Fruit fly (Drosophila melanogaster) whole organism, embryonic: Measurements from ENCODE around the gene CG12661.

ENCODE experiments used
- CG10274 ChIP-seq: fragments of 200-800 bp; sonication (Bioruptor generic); optimal IDR thresholded peaks from 3 replicates; lab custom pipeline; 2017; ENCODE audit warnings: missing biosample characterization, mild to moderate bottlenecking, missing genetic modification characterization
- CG10565 ChIP-seq: fragments of 200-800 bp; sonication (Bioruptor generic); optimal IDR thresholded peaks from 3 replicates; lab custom pipeline; 2016; ENCODE audit warnings: missing biosample characterization, mild to moderate bottlenecking, missing genetic modification characterization
- CG11696 ChIP-seq: fragments of 200-800 bp; sonication (Bioruptor generic); IDR thresholded peaks from 2 replicates; pipeline ENCODE4 v1.3.6; 2022; ENCODE audit warnings: missing biosample characterization, missing genetic modification characterization
- CG12744 ChIP-seq: fragments of 200-800 bp; sonication (Bioruptor generic); optimal IDR thresholded peaks from 2 replicates; lab custom pipeline; 2016; ENCODE audit warnings: missing biosample characterization, missing genetic modification characterization
- CG14710 ChIP-seq: fragments of 200-800 bp; sonication (Bioruptor generic); optimal IDR thresholded peaks from 3 replicates; lab custom pipeline; 2019; ENCODE audit warnings: missing biosample characterization, mild to moderate bottlenecking, missing genetic modification characterization, moderate library complexity
- CG15269 ChIP-seq: fragments of 200-800 bp; sonication (Bioruptor generic); optimal IDR thresholded peaks from 2 replicates; lab custom pipeline; 2018; ENCODE audit warnings: missing biosample characterization, mild to moderate bottlenecking, missing genetic modification characterization, moderate library complexity
- CG15514 ChIP-seq: fragments of 200-800 bp; sonication (Bioruptor generic); optimal IDR thresholded peaks from 3 replicates; lab custom pipeline; 2017; ENCODE audit warnings: missing biosample characterization, missing genetic modification characterization, mild to moderate bottlenecking, moderate library complexity, missing genetic modification reagents
- CG2202 ChIP-seq: fragments of 200-800 bp; sonication (Bioruptor generic); optimal IDR thresholded peaks from 2 replicates; lab custom pipeline; 2018; ENCODE audit warnings: missing biosample characterization, mild to moderate bottlenecking, missing genetic modification characterization
- CG31441 ChIP-seq: fragments of 200-800 bp; sonication (Bioruptor generic); IDR thresholded peaks from 2 replicates; pipeline ENCODE4 v1.3.6; 2022; ENCODE audit warnings: missing biosample characterization, missing genetic modification characterization
- CG3838 ChIP-seq: fragments of 200-800 bp; sonication (Bioruptor generic); optimal IDR thresholded peaks from 3 replicates; lab custom pipeline; 2016; ENCODE audit warnings: missing biosample characterization, missing genetic modification characterization
- CG4282 ChIP-seq: fragments of 200-800 bp; sonication (Bioruptor generic); optimal IDR thresholded peaks from 2 replicates; lab custom pipeline; 2016; ENCODE audit warnings: missing biosample characterization, missing genetic modification characterization
- CG4424 ChIP-seq: fragments of 200-800 bp; sonication (Bioruptor generic); optimal IDR thresholded peaks from 3 replicates; lab custom pipeline; 2016; ENCODE audit warnings: missing biosample characterization, missing genetic modification characterization
- CG6683 ChIP-seq: fragments of 200-800 bp; sonication (Bioruptor generic); optimal IDR thresholded peaks from 2 replicates; lab custom pipeline; 2017; ENCODE audit warnings: missing biosample characterization, mild to moderate bottlenecking, missing genetic modification characterization, missing genetic modification reagents
- CG6689 ChIP-seq: fragments of 200-800 bp; sonication (Bioruptor generic); IDR thresholded peaks from 2 replicates; pipeline ENCODE4 v1.3.6; 2022; ENCODE audit warnings: missing biosample characterization, missing genetic modification characterization
- CG7745 ChIP-seq: fragments of 200-800 bp; sonication (Bioruptor generic); optimal IDR thresholded peaks from 2 replicates; lab custom pipeline; 2018; ENCODE audit warnings: missing biosample characterization, mild to moderate bottlenecking, missing genetic modification characterization, moderate library complexity
- CG8089 ChIP-seq: fragments of 200-800 bp; sonication (Bioruptor generic); optimal IDR thresholded peaks from 3 replicates; lab custom pipeline; 2016; ENCODE audit warnings: missing biosample characterization, missing genetic modification characterization
- Chrac-16 ChIP-seq: fragments of 200-800 bp; sonication (Bioruptor generic); optimal IDR thresholded peaks from 3 replicates; lab custom pipeline; 2016; ENCODE audit warnings: missing biosample characterization, missing genetic modification characterization
- Doc3 ChIP-seq: fragments of 200-800 bp; sonication (Bioruptor generic); IDR thresholded peaks from 3 replicates; pipeline ENCODE4 v1.3.6; 2022; ENCODE audit warnings: missing biosample characterization, missing genetic modification characterization; ENCODE audit not compliant: partially characterized antibody
- Gug ChIP-seq: fragments of 200-800 bp; sonication (Bioruptor generic); IDR thresholded peaks from 4 replicates; pipeline ENCODE4 v1.3.6; 2022; ENCODE audit warnings: missing biosample characterization, missing genetic modification characterization
- Hr3 ChIP-seq: fragments of 200-800 bp; sonication (Bioruptor generic); optimal IDR thresholded peaks from 3 replicates; lab custom pipeline; 2016; ENCODE audit warnings: missing biosample characterization, missing genetic modification characterization
- Jarid2 ChIP-seq: fragments of 200-800 bp; sonication (Bioruptor generic); optimal IDR thresholded peaks from 3 replicates; lab custom pipeline; 2017; ENCODE audit warnings: mild to moderate bottlenecking, missing biosample characterization, missing genetic modification reagents, missing genetic modification characterization
- NC2α ChIP-seq: fragments of 200-800 bp; sonication (Bioruptor generic); optimal IDR thresholded peaks from 2 replicates; lab custom pipeline; 2016; ENCODE audit warnings: missing biosample characterization, missing genetic modification characterization
- NC2β ChIP-seq: fragments of 200-800 bp; sonication (Bioruptor generic); optimal IDR thresholded peaks from 2 replicates; lab custom pipeline; 2016; ENCODE audit warnings: missing biosample characterization, missing genetic modification characterization
- Nf-YA ChIP-seq: fragments of 200-800 bp; sonication (Bioruptor generic); IDR thresholded peaks from 2 replicates; pipeline ENCODE4 v1.3.6; 2022; ENCODE audit warnings: missing biosample characterization, missing genetic modification characterization
- Oli ChIP-seq: fragments of 200-800 bp; sonication (Bioruptor generic); optimal IDR thresholded peaks from 2 replicates; lab custom pipeline; 2018; ENCODE audit warnings: missing biosample characterization, mild to moderate bottlenecking, missing genetic modification characterization, moderate library complexity
- Optix ChIP-seq: fragments of 200-800 bp; sonication (Bioruptor generic); IDR thresholded peaks from 3 replicates; pipeline ENCODE4 v1.3.6; 2022; ENCODE audit warnings: missing biosample characterization, missing genetic modification characterization
- Scr ChIP-seq: fragments of 200-800 bp; sonication (Bioruptor generic); IDR thresholded peaks from 2 replicates; pipeline ENCODE4 v1.3.6; 2022; ENCODE audit warnings: missing biosample characterization, missing genetic modification characterization; ENCODE audit not compliant: partially characterized antibody
- Sin3A ChIP-seq: fragments of >200 bp; optimal IDR thresholded peaks from 2 replicates; lab custom pipeline; 2018
- Stat92E ChIP-seq, 3 experiments: fragments of >200 bp in 2 of 3; fragments of 200-800 bp in 1 of 3; sonication (Bioruptor generic) in 1 of 3; optimal IDR thresholded peaks; 2 replicates each; lab custom pipeline; 2017 to 2019; ENCODE audit warnings: missing biosample characterization in 3 of 3, missing genetic modification characterization in 3 of 3, mild to moderate bottlenecking in 1 of 3, moderate library complexity in 1 of 3
- Xrp1 ChIP-seq: fragments of 200-800 bp; sonication (Bioruptor generic); IDR thresholded peaks from 2 replicates; pipeline ENCODE4 v1.3.6; 2022; ENCODE audit warnings: missing biosample characterization, missing genetic modification characterization
- chinmo ChIP-seq: fragments of 200-800 bp; sonication (Bioruptor generic); IDR thresholded peaks from 4 replicates; pipeline ENCODE4 v1.3.6; 2022; ENCODE audit warnings: missing biosample characterization, missing genetic modification characterization; ENCODE audit not compliant: partially characterized antibody
- croc ChIP-seq: fragments of 200-800 bp; sonication (Bioruptor generic); conservative IDR thresholded peaks from 3 replicates; pipeline ENCODE4 v1.3.6; 2022; ENCODE audit warnings: missing biosample characterization, missing genetic modification characterization
- crp ChIP-seq, 2 experiments: fragments of 200-800 bp; sonication (Bioruptor generic); optimal IDR thresholded peaks; 2 replicates in 1 of 2; 3 replicates in 1 of 2; lab custom pipeline; 2017; ENCODE audit warnings: missing biosample characterization in 2 of 2, missing genetic modification characterization in 2 of 2, mild to moderate bottlenecking in 1 of 2, moderate library complexity in 1 of 2
- ewg ChIP-seq: fragments of 200-800 bp; sonication (Bioruptor generic); optimal IDR thresholded peaks from 3 replicates; lab custom pipeline; 2017; ENCODE audit warnings: mild to moderate bottlenecking, missing biosample characterization, missing genetic modification reagents, missing genetic modification characterization
- exex ChIP-seq: fragments of 200-800 bp; sonication (Bioruptor generic); optimal IDR thresholded peaks from 4 replicates; lab custom pipeline; 2018; ENCODE audit warnings: missing biosample characterization, mild to moderate bottlenecking, missing genetic modification characterization, moderate library complexity
- hbn ChIP-seq: fragments of 200-800 bp; sonication (Bioruptor generic); IDR thresholded peaks from 2 replicates; pipeline ENCODE4 v1.3.6; 2022; ENCODE audit warnings: missing biosample characterization, missing genetic modification characterization; ENCODE audit not compliant: partially characterized antibody
- inv ChIP-seq: fragments of 200-800 bp; sonication (Bioruptor generic); IDR thresholded peaks from 2 replicates; pipeline ENCODE4 v1.3.6; 2022; ENCODE audit warnings: missing biosample characterization, missing genetic modification characterization; ENCODE audit not compliant: partially characterized antibody
- jigr1 ChIP-seq: fragments of 200-800 bp; sonication (Bioruptor generic); IDR thresholded peaks from 3 replicates; pipeline ENCODE4 v1.3.6; 2022; ENCODE audit warnings: missing biosample characterization, missing genetic modification characterization
- lab ChIP-seq: fragments of 200-800 bp; sonication (Bioruptor generic); optimal IDR thresholded peaks from 3 replicates; lab custom pipeline; 2017; ENCODE audit warnings: missing biosample characterization, missing genetic modification characterization, mild to moderate bottlenecking, moderate library complexity, missing genetic modification reagents
- nerfin-2 ChIP-seq: fragments of 200-800 bp; sonication (Bioruptor generic); IDR thresholded peaks from 2 replicates; pipeline ENCODE4 v1.3.6; 2022; ENCODE audit warnings: missing biosample characterization, missing genetic modification characterization; ENCODE audit not compliant: partially characterized antibody
- org-1 ChIP-seq: fragments of 200-800 bp; sonication (Bioruptor generic); optimal IDR thresholded peaks from 2 replicates; lab custom pipeline; 2017; ENCODE audit warnings: missing biosample characterization, missing genetic modification characterization
- otp ChIP-seq: fragments of 200-800 bp; sonication (Bioruptor generic); IDR thresholded peaks from 3 replicates; pipeline ENCODE4, ENCODE4 v1.3.6; 2022; ENCODE audit warnings: missing biosample characterization, missing genetic modification characterization
- pan ChIP-seq, 4 experiments: fragments of >200 bp in 3 of 4; fragments of 200-800 bp in 1 of 4; sonication (Bioruptor generic) in 1 of 4; optimal IDR thresholded peaks in 3 of 4; IDR thresholded peaks in 1 of 4; 2 replicates each; pipeline versions ENCODE4 v1.3.6 to Lab custom; 2017 to 2022; ENCODE audit warnings: missing biosample characterization in 2 of 4, missing genetic modification characterization in 2 of 4, mixed read lengths in 1 of 4
- psq ChIP-seq: fragments of 200-800 bp; sonication (Bioruptor generic); optimal IDR thresholded peaks from 2 replicates; lab custom pipeline; 2017; ENCODE audit warnings: missing biosample characterization, missing genetic modification characterization
- sens-2 ChIP-seq: fragments of 200-800 bp; sonication (Bioruptor generic); IDR thresholded peaks from 2 replicates; pipeline ENCODE4 v1.3.6; 2022; ENCODE audit warnings: missing biosample characterization, missing genetic modification characterization
- sim ChIP-seq: fragments of 200-800 bp; sonication (Bioruptor generic); IDR thresholded peaks from 2 replicates; pipeline ENCODE4 v1.3.6; 2022; ENCODE audit warnings: missing biosample characterization, missing genetic modification characterization
- sima ChIP-seq: fragments of 200-800 bp; sonication (Bioruptor generic); optimal IDR thresholded peaks from 2 replicates; lab custom pipeline; 2016; ENCODE audit warnings: missing biosample characterization, missing genetic modification characterization
- twi ChIP-seq: fragments of 200-800 bp; optimal IDR thresholded peaks from 2 replicates; lab custom pipeline; 2019; ENCODE audit warnings: missing biosample characterization, mild to moderate bottlenecking, missing genetic modification characterization, moderate library complexity

CG12661 gene

DNA sequence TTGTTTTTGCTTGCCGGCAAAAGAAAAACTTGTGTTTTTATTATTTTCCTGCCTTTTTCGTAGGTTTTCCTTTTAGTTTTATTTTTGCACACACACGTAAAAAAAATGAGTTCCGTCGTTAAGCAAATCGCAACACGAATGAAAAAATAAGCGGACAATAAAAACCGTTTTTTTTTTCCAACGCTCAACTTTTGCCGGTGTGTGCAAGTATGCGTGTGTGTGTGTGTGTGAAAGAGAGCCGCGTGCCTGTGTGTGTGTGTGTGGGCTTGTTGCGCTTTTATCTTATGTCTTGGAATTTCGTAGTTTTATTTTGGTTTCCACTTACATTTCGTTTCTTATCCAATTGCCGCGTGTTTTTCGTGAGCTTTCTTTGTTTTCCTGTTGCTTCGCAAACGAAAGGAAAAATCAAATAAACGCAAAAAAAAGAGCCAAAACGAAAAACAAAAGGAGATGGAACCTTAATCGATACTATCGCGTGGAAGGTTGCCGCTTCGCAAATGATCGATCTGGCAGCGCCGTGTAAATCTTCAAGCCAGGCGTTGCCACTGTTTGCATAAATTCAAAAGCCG, 25.5 kb downstream of the CG12661 start, which contains the start of gene Moe (continued):
- TF ChIP-seq Chrac-16 (GFP tag; lab: Kevin White, UChicago), result peak; percentile 30
- TF ChIP-seq CG6689, result peak; percentile 35; the same call in 1 of the 2 replicates
- TF ChIP-seq nerfin-2 (GFP tag; lab: Robert Waterston, UW), result peak; percentile 40; the same call in 1 of the 2 replicates
- no peak for TF ChIP-seq CG10565 (GFP tag; lab: Kevin White, UChicago)
- TF ChIP-seq Nf-YA, result no peak
- TF ChIP-seq inv (GFP tag; lab: Robert Waterston, UW), result peak; percentile 75
- TF ChIP-seq CG14710, result peak; percentile 62
- TF ChIP-seq ewg (GFP tag; lab: Kevin White, UChicago), result no peak
- 0 out of 2 replicates have a peak, but pooled peaks have one; percentile 20 for TF ChIP-seq CG11696 (GFP tag; lab: Robert Waterston, UW)
- TF ChIP-seq CG2202 (tag; lab: Kevin White, UChicago), result no peak
- no peak for TF ChIP-seq exex (tag; lab: Kevin White, UChicago)
- no peak for TF ChIP-seq sima
- TF ChIP-seq CG4282, result peak; percentile 71
- no peak for TF ChIP-seq CG12744 (GFP tag; lab: Kevin White, UChicago)
- peak; percentile 25; the same call in 1 of the 2 replicates for TF ChIP-seq Xrp1 (GFP tag; lab: Robert Waterston, UW)
- no peak for TF ChIP-seq Stat92E (GFP tag; optimal IDR thresholded peaks at IDR 0.05; lab: Kevin White, UChicago)
- peak; percentile 26 for TF ChIP-seq NC2β (GFP tag; lab: Kevin White, UChicago)
- TF ChIP-seq CG31441, result 0 out of 2 replicates have a peak, but pooled peaks have one; percentile 19
- peak; percentile 78 for TF ChIP-seq hbn (GFP tag; lab: Robert Waterston, UW)
- TF ChIP-seq CG3838 (GFP tag; lab: Kevin White, UChicago), result no peak
- TF ChIP-seq croc (GFP tag; lab: Robert Waterston, UW), result no peak
- TF ChIP-seq Gug (GFP tag; lab: Robert Waterston, UW), result peak; percentile 87; the same call in 3 of the 4 replicates
- no peak for TF ChIP-seq CG10274 (GFP tag; lab: Kevin White, UChicago)
- TF ChIP-seq chinmo (GFP tag; lab: Robert Waterston, UW), result 0 out of 4 replicates have a peak, but pooled peaks have one; percentile 41
- TF ChIP-seq Hr3 (GFP tag; lab: Kevin White, UChicago), result peak; percentile 62
- TF ChIP-seq sens-2 (GFP tag; lab: Robert Waterston, UW), result peak; percentile 32; the same call in 1 of the 2 replicates
- TF ChIP-seq Sin3A (lab: Kevin White, UChicago), result peak; percentile 42
- peak; percentile 68 for TF ChIP-seq psq (GFP tag; lab: Kevin White, UChicago)
- no peak for TF ChIP-seq CG7745 (tag; lab: Kevin White, UChicago)
- peak; percentile 83 for TF ChIP-seq Scr
- no peak for TF ChIP-seq pan (optimal IDR thresholded peaks at IDR 0.05; lab: Kevin White, UChicago)
- TF ChIP-seq pan (GFP tag; optimal IDR thresholded peaks at IDR 0.05 in 1 of 2, IDR thresholded peaks at IDR 0.05 in 1 of 2), result peak in 1 of 2 experiments; percentile 47
- TF ChIP-seq crp (GFP tag; optimal IDR thresholded peaks at IDR 0.05; lab: Kevin White, UChicago), result peak in 1 of 2 experiments; percentile 75
- no peak for TF ChIP-seq jigr1
- TF ChIP-seq lab (GFP tag; lab: Kevin White, UChicago), result peak; percentile 47
- no peak for TF ChIP-seq CG6683
- peak; percentile 75 for TF ChIP-seq Doc3 (GFP tag; lab: Robert Waterston, UW)
- TF ChIP-seq Jarid2 (GFP tag; lab: Kevin White, UChicago), result no peak
- no peak for TF ChIP-seq Oli (tag; lab: Kevin White, UChicago)
- peak; percentile 36 for TF ChIP-seq CG15269 (tag; lab: Kevin White, UChicago)
- peak; percentile 47 for TF ChIP-seq CG15514 (GFP tag; lab: Kevin White, UChicago)
- TF ChIP-seq org-1 (GFP tag; lab: Kevin White, UChicago), result no peak
- TF ChIP-seq CG4424, result peak; percentile 25
- TF ChIP-seq otp (GFP tag; lab: Robert Waterston, UW), result no peak
- TF ChIP-seq sim (GFP tag; lab: Robert Waterston, UW), result no peak
- peak; percentile 19 for TF ChIP-seq CG8089
- TF ChIP-seq Optix (GFP tag; lab: Robert Waterston, UW), result no peak
- no peak for TF ChIP-seq twi (tag; lab: Kevin White, UChicago)
- TF ChIP-seq NC2α (GFP tag; lab: Kevin White, UChicago), result no peak
